Worm (Caenorhabditis elegans): ENCODE data around the gene K06A4.2.

Gene K06A4.2

ce11 chrV:9534621-9535020 is 50.6 kb downstream of the K06A4.2 start, which contains the start of gene tag-329:
Gene tag-329, plus strand, starts transcription at chrV:9534921.
- TF ChIP-seq F13C5.2 (tag; optimal IDR thresholded peaks at IDR 0.05) = no peak
- TF ChIP-seq hmbx-1 (tag; optimal IDR thresholded peaks at IDR 0.05) = no peak
- no peak for TF ChIP-seq hnd-1 (tag; optimal IDR thresholded peaks at IDR 0.05)
- TF ChIP-seq scrt-1 (GFP tag; IDR thresholded peaks at IDR 0.05) = no peak
- TF ChIP-seq ets-7 (tag; optimal IDR thresholded peaks at IDR 0.05) = no peak
- TF ChIP-seq ceh-36 (tag; optimal IDR thresholded peaks at IDR 0.05) = no peak
- TF ChIP-seq ama-1 (optimal IDR thresholded peaks at IDR 0.05) = no peak
- no peak for TF ChIP-seq tbx-11 (GFP tag; IDR thresholded peaks at IDR 0.05)
- no peak for TF ChIP-seq flt-1 (GFP tag; IDR thresholded peaks at IDR 0.05)
- no peak for TF ChIP-seq pes-1 (GFP tag; IDR thresholded peaks at IDR 0.05)
- TF ChIP-seq tra-4 (tag; optimal IDR thresholded peaks at IDR 0.05) = no peak
- no peak for TF ChIP-seq aly-1 (tag; optimal IDR thresholded peaks at IDR 0.05)
- no peak for TF ChIP-seq hmg-4 (GFP tag; optimal IDR thresholded peaks at IDR 0.05)
- TF ChIP-seq B0310.2 (tag; optimal IDR thresholded peaks at IDR 0.05) = no peak
- no peak for TF ChIP-seq sea-1 (GFP tag; conservative IDR thresholded peaks at IDR 0.05)
- no peak for TF ChIP-seq tbx-37 (GFP tag; conservative IDR thresholded peaks at IDR 0.05)
- TF ChIP-seq ceh-13 (GFP tag; optimal IDR thresholded peaks at IDR 0.05) = no peak

- TF ChIP-seq F13C5.2 (tag; optimal IDR thresholded peaks at IDR 0.05) (no peak), tra-4 (tag; optimal IDR thresholded peaks at IDR 0.05) (no peak), tbx-11 (GFP tag; IDR thresholded peaks at IDR 0.05) (no peak), aly-1 (tag; optimal IDR thresholded peaks at IDR 0.05) (no peak), tbx-37 (GFP tag; conservative IDR thresholded peaks at IDR 0.05) (no peak), B0310.2 (tag; optimal IDR thresholded peaks at IDR 0.05) (no peak), ceh-36 (tag; optimal IDR thresholded peaks at IDR 0.05) (no peak), scrt-1 (GFP tag; IDR thresholded peaks at IDR 0.05) (no peak), ets-7 (tag; optimal IDR thresholded peaks at IDR 0.05) (no peak)
Observed at ce11 chrV:9536505-9536904, 52.5 kb downstream of the K06A4.2 start, which contains the start of gene C50F4.4. Gene C50F4.4, plus strand, starts transcription at chrV:9536771.
